Fruit fly (Drosophila melanogaster) whole organism, embryonic: Measurements from ENCODE around the gene msn.

ENCODE experiments used
- Atf3 ChIP-seq: fragments of 200-800 bp; sonication (Bioruptor generic); optimal IDR thresholded peaks from 3 replicates; lab custom pipeline; 2016; ENCODE audit warnings: missing biosample characterization, missing genetic modification characterization
- BtbVII ChIP-seq: fragments of 200-800 bp; sonication (Bioruptor generic); optimal IDR thresholded peaks from 3 replicates; lab custom pipeline; 2017; ENCODE audit warnings: missing biosample characterization, mild to moderate bottlenecking, missing genetic modification characterization
- CG10147 ChIP-seq: fragments of 200-800 bp; sonication (Bioruptor generic); optimal IDR thresholded peaks from 2 replicates; lab custom pipeline; 2019; ENCODE audit warnings: missing biosample characterization, mild to moderate bottlenecking, missing genetic modification characterization, moderate library complexity
- CG1024 ChIP-seq: fragments of 200-800 bp; sonication (Bioruptor generic); IDR thresholded peaks from 2 replicates; pipeline ENCODE4 v1.3.6; 2022; ENCODE audit warnings: missing biosample characterization, missing genetic modification characterization
- CG10431 ChIP-seq: fragments of 200-800 bp; sonication (Bioruptor generic); optimal IDR thresholded peaks from 3 replicates; lab custom pipeline; 2018; ENCODE audit warnings: missing biosample characterization, mild to moderate bottlenecking, missing genetic modification characterization
- CG10959 ChIP-seq: fragments of 200-800 bp; sonication (Bioruptor generic); IDR thresholded peaks from 2 replicates; pipeline ENCODE4 v1.3.6; 2022; ENCODE audit warnings: missing biosample characterization, missing genetic modification characterization
- CG11398 ChIP-seq: fragments of 200-800 bp; sonication (Bioruptor generic); optimal IDR thresholded peaks from 2 replicates; lab custom pipeline; 2016; ENCODE audit warnings: missing biosample characterization, missing genetic modification characterization
- CG11696 ChIP-seq: fragments of 200-800 bp; sonication (Bioruptor generic); IDR thresholded peaks from 2 replicates; pipeline ENCODE4 v1.3.6; 2022; ENCODE audit warnings: missing biosample characterization, missing genetic modification characterization
- CG12104 ChIP-seq: fragments of 200-800 bp; sonication (Bioruptor generic); optimal IDR thresholded peaks from 3 replicates; lab custom pipeline; 2016; ENCODE audit warnings: missing biosample characterization, missing genetic modification characterization
- CG12219 ChIP-seq: fragments of 200-800 bp; sonication (Bioruptor generic); optimal IDR thresholded peaks from 3 replicates; lab custom pipeline; 2018; ENCODE audit warnings: missing biosample characterization, mild to moderate bottlenecking, missing genetic modification characterization
- CG14860 ChIP-seq: fragments of 200-800 bp; sonication (Bioruptor generic); IDR thresholded peaks from 3 replicates; pipeline ENCODE4 v1.3.6; 2022; ENCODE audit warnings: missing biosample characterization, missing genetic modification characterization; ENCODE audit not compliant: partially characterized antibody
- CG15696 ChIP-seq: fragments of 200-800 bp; sonication (Bioruptor generic); optimal IDR thresholded peaks from 2 replicates; lab custom pipeline; 2019; ENCODE audit warnings: missing biosample characterization, mild to moderate bottlenecking, missing genetic modification characterization, moderate library complexity
- CG16779 ChIP-seq: fragments of 200-800 bp; sonication (Bioruptor generic); IDR thresholded peaks from 2 replicates; pipeline ENCODE4 v1.3.6; 2022; ENCODE audit warnings: missing biosample characterization, missing genetic modification characterization
- CG17568 ChIP-seq: fragments of 200-800 bp; sonication (Bioruptor generic); optimal IDR thresholded peaks from 2 replicates; lab custom pipeline; 2018; ENCODE audit warnings: missing biosample characterization, mild to moderate bottlenecking, missing genetic modification characterization, moderate library complexity
- CG30431 ChIP-seq: fragments of 200-800 bp; sonication (Bioruptor generic); optimal IDR thresholded peaks from 2 replicates; lab custom pipeline; 2017; ENCODE audit warnings: missing biosample characterization, missing genetic modification characterization
- CG31441 ChIP-seq: fragments of 200-800 bp; sonication (Bioruptor generic); IDR thresholded peaks from 2 replicates; pipeline ENCODE4 v1.3.6; 2022; ENCODE audit warnings: missing biosample characterization, missing genetic modification characterization
- CG34422 ChIP-seq: fragments of 200-800 bp; sonication (Bioruptor generic); IDR thresholded peaks from 3 replicates; pipeline ENCODE4 v1.3.6; 2022; ENCODE audit warnings: missing biosample characterization, missing genetic modification characterization
- CG4820 ChIP-seq: fragments of 200-800 bp; sonication (Bioruptor generic); optimal IDR thresholded peaks from 3 replicates; lab custom pipeline; 2016; ENCODE audit warnings: missing biosample characterization, missing genetic modification characterization
- CG6272 ChIP-seq: fragments of 200-800 bp; sonication (Bioruptor generic); IDR thresholded peaks from 2 replicates; pipeline ENCODE4 v1.3.6; 2022; ENCODE audit warnings: missing biosample characterization, missing genetic modification characterization
- CG8478 ChIP-seq: fragments of >200 bp; optimal IDR thresholded peaks from 2 replicates; lab custom pipeline; 2018
- D ChIP-seq, 2 experiments: fragments of 200-800 bp in 1 of 2; fragments of >200 bp in 1 of 2; sonication (Bioruptor generic) in 1 of 2; optimal IDR thresholded peaks; 2 replicates in 1 of 2; 3 replicates in 1 of 2; lab custom pipeline; 2017; ENCODE audit warnings: mild to moderate bottlenecking in 1 of 2, missing biosample characterization in 1 of 2, missing genetic modification characterization in 1 of 2, missing genetic modification reagents in 1 of 2
- D19A ChIP-seq: fragments of 200-800 bp; optimal IDR thresholded peaks from 3 replicates; lab custom pipeline; 2019; ENCODE audit warnings: missing biosample characterization, mild to moderate bottlenecking, missing genetic modification characterization, moderate library complexity
- Doc3 ChIP-seq: fragments of 200-800 bp; sonication (Bioruptor generic); IDR thresholded peaks from 3 replicates; pipeline ENCODE4 v1.3.6; 2022; ENCODE audit warnings: missing biosample characterization, missing genetic modification characterization; ENCODE audit not compliant: partially characterized antibody
- ERR ChIP-seq: fragments of 200-800 bp; sonication (Bioruptor generic); optimal IDR thresholded peaks from 2 replicates; lab custom pipeline; 2016; ENCODE audit warnings: missing biosample characterization, missing genetic modification characterization
- Ets65A ChIP-seq: fragments of 200-800 bp; sonication (Bioruptor generic); peaks from one replicate; lab custom pipeline; 2016; ENCODE audit warnings: missing biosample characterization, missing genetic modification characterization
- H2.0 ChIP-seq: fragments of 200-800 bp; sonication (Bioruptor generic); IDR thresholded peaks from 2 replicates; pipeline ENCODE4 v1.3.6; 2022; ENCODE audit warnings: missing biosample characterization, missing genetic modification characterization
- HLH3B ChIP-seq: fragments of 200-800 bp; sonication (Bioruptor generic); IDR thresholded peaks from 2 replicates; pipeline ENCODE4 v1.3.6; 2022; ENCODE audit warnings: missing biosample characterization, missing genetic modification characterization
- Hr3 ChIP-seq: fragments of 200-800 bp; sonication (Bioruptor generic); optimal IDR thresholded peaks from 3 replicates; lab custom pipeline; 2016; ENCODE audit warnings: missing biosample characterization, missing genetic modification characterization
- MESR4 ChIP-seq: fragments of 200-800 bp; sonication (Bioruptor generic); optimal IDR thresholded peaks from 2 replicates; lab custom pipeline; 2018; ENCODE audit warnings: missing biosample characterization, mild to moderate bottlenecking, missing genetic modification characterization, moderate library complexity
- NFAT ChIP-seq: fragments of 200-800 bp; sonication (Bioruptor generic); IDR thresholded peaks from 2 replicates; pipeline ENCODE4 v1.3.6; 2022; ENCODE audit warnings: missing biosample characterization, missing genetic modification characterization
- NfI ChIP-seq: fragments of 200-800 bp; sonication (Bioruptor generic); optimal IDR thresholded peaks from 3 replicates; lab custom pipeline; 2018; ENCODE audit warnings: missing biosample characterization, mild to moderate bottlenecking, missing genetic modification characterization, moderate library complexity
- Ssrp ChIP-seq: fragments of 200-800 bp; sonication (Bioruptor generic); optimal IDR thresholded peaks from 2 replicates; lab custom pipeline; 2018; ENCODE audit warnings: missing biosample characterization, mild to moderate bottlenecking, missing genetic modification characterization, moderate library complexity
- Xbp1 ChIP-seq: fragments of 200-800 bp; sonication (Bioruptor generic); optimal IDR thresholded peaks from 3 replicates; lab custom pipeline; 2016; ENCODE audit warnings: missing biosample characterization, mild to moderate bottlenecking, missing genetic modification characterization
- cad ChIP-seq: fragments of >200 bp; optimal IDR thresholded peaks from 2 replicates; lab custom pipeline; 2017; ENCODE audit warnings: missing biosample characterization, missing genetic modification characterization
- corto ChIP-seq: fragments of 200-800 bp; sonication (Bioruptor generic); optimal IDR thresholded peaks from 2 replicates; lab custom pipeline; 2016; ENCODE audit warnings: missing biosample characterization, mild to moderate bottlenecking, missing genetic modification characterization, moderate library complexity
- cwo ChIP-seq: fragments of 200-800 bp; sonication (Bioruptor generic); optimal IDR thresholded peaks from 3 replicates; lab custom pipeline; 2017; ENCODE audit warnings: missing biosample characterization, missing genetic modification characterization, mild to moderate bottlenecking, moderate library complexity, missing genetic modification reagents
- gcm2 ChIP-seq: fragments of 200-800 bp; sonication (Bioruptor generic); optimal IDR thresholded peaks from 2 replicates; lab custom pipeline; 2016; ENCODE audit warnings: missing biosample characterization, missing genetic modification characterization
- klu ChIP-seq: fragments of 200-800 bp; sonication (Bioruptor generic); IDR thresholded peaks from 2 replicates; pipeline ENCODE4 v1.3.6; 2022; ENCODE audit warnings: missing biosample characterization, missing genetic modification characterization
- lbe ChIP-seq: fragments of 200-800 bp; sonication (Bioruptor generic); optimal IDR thresholded peaks from 2 replicates; lab custom pipeline; 2016; ENCODE audit warnings: missing biosample characterization, mild to moderate bottlenecking, missing genetic modification characterization
- oc ChIP-seq: fragments of 200-800 bp; sonication (Bioruptor generic); optimal IDR thresholded peaks from 2 replicates; lab custom pipeline; 2018; ENCODE audit warnings: missing biosample characterization, mild to moderate bottlenecking, missing genetic modification characterization, moderate library complexity
- odd ChIP-seq: fragments of 200-800 bp; sonication (Bioruptor generic); optimal IDR thresholded peaks from 2 replicates; lab custom pipeline; 2017; ENCODE audit warnings: missing biosample characterization, mild to moderate bottlenecking, missing genetic modification characterization
- pros ChIP-seq: fragments of 200-800 bp; sonication (Bioruptor generic); optimal IDR thresholded peaks from 3 replicates; lab custom pipeline; 2019; ENCODE audit warnings: missing biosample characterization, mild to moderate bottlenecking, missing genetic modification characterization, moderate library complexity
- ssp ChIP-seq: fragments of 200-800 bp; sonication (Bioruptor generic); IDR thresholded peaks from 2 replicates; pipeline ENCODE4 v1.3.6; 2022; ENCODE audit warnings: missing biosample characterization, missing genetic modification characterization
- sug ChIP-seq: fragments of 200-800 bp; optimal IDR thresholded peaks from 2 replicates; lab custom pipeline; 2019; ENCODE audit warnings: missing biosample characterization, mild to moderate bottlenecking, missing genetic modification characterization, moderate library complexity
- tna ChIP-seq: fragments of 200-800 bp; sonication (Bioruptor generic); IDR thresholded peaks from 2 replicates; pipeline ENCODE4 v1.3.6; 2022; ENCODE audit warnings: missing biosample characterization, missing genetic modification characterization; ENCODE audit not compliant: partially characterized antibody
- unc-4 ChIP-seq: fragments of 200-800 bp; sonication (Bioruptor generic); IDR thresholded peaks from 2 replicates; pipeline ENCODE4 v1.3.6; 2022; ENCODE audit warnings: missing biosample characterization, missing genetic modification characterization; ENCODE audit not compliant: partially characterized antibody
- vfl ChIP-seq: fragments of 200-800 bp; sonication (Bioruptor generic); optimal IDR thresholded peaks from 2 replicates; lab custom pipeline; 2016; ENCODE audit warnings: missing biosample characterization, missing genetic modification characterization
- z ChIP-seq: fragments of 200-800 bp; sonication (Bioruptor generic); IDR thresholded peaks from 3 replicates; pipeline ENCODE4 v1.3.6; 2022; ENCODE audit warnings: missing biosample characterization, missing genetic modification characterization

msn gene

dm6 chr3L:2634929-2635799 is 48.8 kb upstream of the msn start (continued):
- TF ChIP-seq lbe (peak; percentile 76), Atf3 (GFP tag; lab: Kevin White, UChicago) (peak; percentile 59), corto (GFP tag; lab: Kevin White, UChicago) (peak; percentile 82), ERR (peak; percentile 64), CG12219 (GFP tag; lab: Kevin White, UChicago) (peak; percentile 84), z (GFP tag; lab: Robert Waterston, UW) (no peak), CG1024 (GFP tag; lab: Robert Waterston, UW) (peak; percentile 62), CG10959 (0 out of 2 replicates have a peak, but pooled peaks have one; percentile 14), gcm2 (peak; percentile 81), Hr3 (peak; percentile 44), BtbVII (GFP tag; lab: Kevin White, UChicago) (peak; percentile 90), CG16779 (GFP tag; lab: Robert Waterston, UW) (peak; percentile 74), CG6272 (GFP tag; lab: Robert Waterston, UW) (no peak), CG30431 (GFP tag; lab: Kevin White, UChicago) (peak; percentile 45), CG12104 (GFP tag; lab: Kevin White, UChicago) (peak; percentile 91), tna (GFP tag; lab: Robert Waterston, UW) (peak; percentile 63), CG11398 (GFP tag; lab: Kevin White, UChicago) (peak; percentile 67), CG4820 (GFP tag; lab: Kevin White, UChicago) (peak; percentile 40), Ets65A (GFP tag; lab: Kevin White, UChicago) (peak; percentile 98), D19A (tag; lab: Kevin White, UChicago) (peak; percentile 6), Xbp1 (GFP tag; lab: Kevin White, UChicago) (peak; percentile 63), CG10147 (GFP tag; lab: Kevin White, UChicago) (peak; percentile 48), CG11696 (peak; percentile 70), H2.0 (peak; percentile 71), NfI (GFP tag; lab: Kevin White, UChicago) (peak; percentile 92), ssp (peak; percentile 52), Doc3 (GFP tag; lab: Robert Waterston, UW) (peak; percentile 66; the same call in 2 of the 3 replicates), CG34422 (peak; percentile 56), Ssrp (peak; percentile 15), HLH3B (GFP tag; lab: Robert Waterston, UW) (peak; percentile 56; the same call in 1 of the 2 replicates), CG14860 (GFP tag; lab: Robert Waterston, UW) (peak; percentile 83), pros (GFP tag; lab: Kevin White, UChicago) (peak; percentile 66), MESR4 (GFP tag; lab: Kevin White, UChicago) (peak; percentile 42), unc-4 (GFP tag; lab: Robert Waterston, UW) (peak; percentile 76), vfl (GFP tag; lab: Kevin White, UChicago) (peak; percentile 80), cad (GFP tag; lab: Kevin White, UChicago) (no peak), oc (peak; percentile 6), sug (peak; percentile 78), klu (GFP tag; lab: Robert Waterston, UW) (no peak), CG8478 (lab: Kevin White, UChicago) (peak; percentile 72), CG15696 (tag; lab: Kevin White, UChicago) (peak; percentile 49), CG10431 (GFP tag; lab: Kevin White, UChicago) (peak; percentile 93), CG17568 (GFP tag; lab: Kevin White, UChicago) (peak; percentile 80), NFAT (GFP tag; lab: Robert Waterston, UW) (peak; percentile 85), cwo (peak; percentile 48), CG31441 (GFP tag; lab: Robert Waterston, UW) (peak; percentile 72), odd (GFP tag; lab: Kevin White, UChicago) (peak; percentile 93), D (optimal IDR thresholded peaks at IDR 0.05; lab: Kevin White, UChicago) (no peak), D (GFP tag; optimal IDR thresholded peaks at IDR 0.05; lab: Kevin White, UChicago) (peak; percentile 67)
